Worm (Caenorhabditis elegans) whole organism, mixed stage, embryonic: ENCODE results near the gene lact-3.
A peak's percentile ranks its signal among the peaks of the same experiment; 100 is the strongest.

Source experiments
- bed-3 ChIP-seq: fragments of 200-800 bp; sonication (Bioruptor generic); optimal IDR thresholded peaks from 3 replicates; lab custom pipeline; 2018; ENCODE audit warnings: mild to moderate bottlenecking, missing genetic modification characterization, moderate library complexity, missing compliant biosample characterization
- ceh-39 ChIP-seq: fragments of 150-350 bp; optimal IDR thresholded peaks from 2 replicates; lab custom pipeline; 2014; ENCODE audit warnings: missing biosample characterization, missing genetic modification characterization
- ceh-43 ChIP-seq: fragments of 200-800 bp; sonication (Bioruptor generic); optimal IDR thresholded peaks from 2 replicates; lab custom pipeline; 2018; ENCODE audit warnings: mild to moderate bottlenecking, missing genetic modification characterization, moderate library complexity, missing compliant biosample characterization
- ceh-83 ChIP-seq: fragments of 200-800 bp; sonication (Bioruptor generic); optimal IDR thresholded peaks from 2 replicates; lab custom pipeline; 2018; ENCODE audit warnings: mild to moderate bottlenecking, missing genetic modification characterization, missing compliant biosample characterization
- ces-1 ChIP-seq: fragments of 150-350 bp; optimal IDR thresholded peaks from 2 replicates; lab custom pipeline; 2014; ENCODE audit warnings: missing biosample characterization, missing genetic modification reagents, missing genetic modification characterization
- cnd-1 ChIP-seq: fragments of 200-800 bp; sonication (Bioruptor generic); optimal IDR thresholded peaks from 2 replicates; lab custom pipeline; 2018; ENCODE audit warnings: mild to moderate bottlenecking, missing genetic modification characterization, missing compliant biosample characterization
- drap-1 ChIP-seq: fragments of 200-800 bp; sonication (Bioruptor generic); optimal IDR thresholded peaks from 3 replicates; lab custom pipeline; 2018; ENCODE audit warnings: mild to moderate bottlenecking, missing genetic modification characterization, missing compliant biosample characterization
- elt-1 ChIP-seq: sonication (generic microtip); optimal IDR thresholded peaks from 2 replicates; lab custom pipeline; 2017; ENCODE audit warnings: missing genetic modification characterization, mild to moderate bottlenecking, missing compliant biosample characterization, antibody characterized with exemption, moderate library complexity, borderline replicate concordance; ENCODE audit not compliant: insufficient read depth
- elt-3 ChIP-seq: fragments of 150-350 bp; optimal IDR thresholded peaks from 2 replicates; lab custom pipeline; 2014; ENCODE audit warnings: missing biosample characterization, missing genetic modification characterization
- flh-1 ChIP-seq: fragments of 200-800 bp; sonication (Bioruptor generic); optimal IDR thresholded peaks from 2 replicates; lab custom pipeline; 2018; ENCODE audit warnings: mild to moderate bottlenecking, missing genetic modification characterization, moderate library complexity, missing compliant biosample characterization
- ham-2 ChIP-seq: fragments of 200-800 bp; sonication (Bioruptor generic); optimal IDR thresholded peaks from 2 replicates; lab custom pipeline; 2018; ENCODE audit warnings: mild to moderate bottlenecking, missing genetic modification characterization, missing compliant biosample characterization
- hlh-1 ChIP-seq: fragments of 150-350 bp; optimal IDR thresholded peaks from 2 replicates; lab custom pipeline; 2014; ENCODE audit warnings: missing biosample characterization, missing genetic modification reagents, missing genetic modification characterization
- lin-13 ChIP-seq: fragments of 150-350 bp; optimal IDR thresholded peaks from 2 replicates; lab custom pipeline; 2014; ENCODE audit warnings: missing biosample characterization, missing genetic modification characterization
- lin-32 ChIP-seq: fragments of 200-800 bp; sonication (Bioruptor generic); optimal IDR thresholded peaks from 2 replicates; lab custom pipeline; 2018; ENCODE audit warnings: mild to moderate bottlenecking, missing genetic modification characterization, missing compliant biosample characterization
- mab-5 ChIP-seq: fragments of 150-350 bp; optimal IDR thresholded peaks from 2 replicates; lab custom pipeline; 2014; ENCODE audit warnings: missing biosample characterization, missing genetic modification characterization
- mep-1 ChIP-seq: fragments of 150-350 bp; optimal IDR thresholded peaks from 2 replicates; lab custom pipeline; 2017; ENCODE audit warnings: missing biosample characterization, missing genetic modification reagents, missing genetic modification characterization, inconsistent platforms
- mls-2 ChIP-seq: sonication (generic microtip); optimal IDR thresholded peaks from 2 replicates; lab custom pipeline; 2016; ENCODE audit warnings: mild to moderate bottlenecking, missing genetic modification characterization, moderate library complexity, missing compliant biosample characterization
- nhr-12 ChIP-seq: fragments of 150-350 bp; optimal IDR thresholded peaks from 2 replicates; lab custom pipeline; 2014; ENCODE audit warnings: missing biosample characterization, missing genetic modification characterization
- nhr-2 ChIP-seq: fragments of 150-350 bp; optimal IDR thresholded peaks from 2 replicates; lab custom pipeline; 2014; ENCODE audit warnings: missing biosample characterization, missing genetic modification characterization
- nhr-237 ChIP-seq: fragments of 150-350 bp; optimal IDR thresholded peaks from 2 replicates; lab custom pipeline; 2014; ENCODE audit warnings: missing biosample characterization, missing genetic modification characterization
- nhr-28 ChIP-seq: fragments of 150-350 bp; optimal IDR thresholded peaks from 2 replicates; lab custom pipeline; 2014; ENCODE audit warnings: missing biosample characterization, missing genetic modification characterization
- nhr-76 ChIP-seq: sonication (generic microtip); optimal IDR thresholded peaks from 2 replicates; lab custom pipeline; 2017; ENCODE audit warnings: missing biosample characterization, missing genetic modification characterization
- pha-4 ChIP-seq: fragments of 150-350 bp; optimal IDR thresholded peaks from 2 replicates; lab custom pipeline; 2018; ENCODE audit warnings: missing biosample characterization, missing genetic modification reagents, missing genetic modification characterization
- sem-2 ChIP-seq: fragments of 200-800 bp; sonication (Bioruptor generic); optimal IDR thresholded peaks from 2 replicates; lab custom pipeline; 2018; ENCODE audit warnings: mild to moderate bottlenecking, missing genetic modification characterization, missing compliant biosample characterization
- snpc-4 ChIP-seq: fragments of 150-350 bp; optimal IDR thresholded peaks from 2 replicates; lab custom pipeline; 2014; ENCODE audit warnings: missing biosample characterization, missing genetic modification characterization
- tbx-8 ChIP-seq: fragments of 200-800 bp; sonication (Bioruptor generic); optimal IDR thresholded peaks from 2 replicates; lab custom pipeline; 2018; ENCODE audit warnings: mild to moderate bottlenecking, missing genetic modification characterization, moderate library complexity, missing compliant biosample characterization
- unc-120 ChIP-seq: sonication (generic microtip); optimal IDR thresholded peaks from 2 replicates; lab custom pipeline; 2017; ENCODE audit warnings: missing genetic modification characterization, missing compliant biosample characterization; ENCODE audit not compliant: poor library complexity, severe bottlenecking
- unc-39 ChIP-seq: fragments of 150-350 bp; optimal IDR thresholded peaks from 2 replicates; lab custom pipeline; 2014; ENCODE audit warnings: missing biosample characterization, missing genetic modification characterization
- unc-62 ChIP-seq: fragments of 150-350 bp; optimal IDR thresholded peaks from 2 replicates; lab custom pipeline; 2014; ENCODE audit warnings: missing biosample characterization, missing genetic modification reagents, missing genetic modification characterization
- zip-8 ChIP-seq: fragments of 150-350 bp; optimal IDR thresholded peaks from 2 replicates; lab custom pipeline; 2014; ENCODE audit warnings: missing biosample characterization, missing genetic modification characterization
- ztf-11 ChIP-seq: fragments of 150-350 bp; optimal IDR thresholded peaks from 2 replicates; lab custom pipeline; 2014; ENCODE audit warnings: missing biosample characterization, missing genetic modification characterization

lact-3 gene

ce11 chrII:10696060-10696459 is 38.6 kb upstream of the lact-3 start:
- TF ChIP-seq ceh-83 (GFP tag; lab: Kevin White, UChicago) (no peak), ces-1 (peak; percentile 96)

- no peak for TF ChIP-seq mls-2 (tag; lab: Kevin White, UChicago)
- no peak for TF ChIP-seq snpc-4 (tag; lab: Kevin White, UChicago)
- no peak for TF ChIP-seq lin-32 (GFP tag; lab: Kevin White, UChicago)
- TF ChIP-seq nhr-28 (tag; lab: Kevin White, UChicago), result no peak
- TF ChIP-seq lin-13 (tag; lab: Kevin White, UChicago), result no peak
- no peak for TF ChIP-seq unc-62 (GFP tag; lab: Kevin White, UChicago)
- no peak for TF ChIP-seq ces-1
- TF ChIP-seq unc-120 (tag; lab: Kevin White, UChicago), result no peak
- no peak for TF ChIP-seq ztf-11
- TF ChIP-seq flh-1 (GFP tag; lab: Kevin White, UChicago), result no peak
- TF ChIP-seq pha-4 (tag; lab: Kevin White, UChicago), result no peak
- no peak for TF ChIP-seq tbx-8
- TF ChIP-seq mab-5 (tag; lab: Kevin White, UChicago), result no peak
- no peak for TF ChIP-seq sem-2 (GFP tag; lab: Kevin White, UChicago)
- TF ChIP-seq unc-39, result no peak
- TF ChIP-seq hlh-1 (tag; lab: Kevin White, UChicago), result no peak
- TF ChIP-seq ceh-39 (tag; lab: Kevin White, UChicago), result no peak
- no peak for TF ChIP-seq elt-1 (tag; lab: Kevin White, UChicago)
- no peak for TF ChIP-seq nhr-237
- no peak for TF ChIP-seq nhr-12
- TF ChIP-seq, all 35 proteins: peak for 0
Measured at ce11 chrII:10694713-10695112, 37.2 kb upstream of the lact-3 start, which contains the start of gene lgc-57. lgc-57 (plus strand) TSS chrII:10695013.

ce11 chrII:10693655-10694054 is 36.2 kb upstream of the lact-3 start, which contains the start of gene gbh-1:
gbh-1 (minus strand) TSS chrII:10693803.
- TF ChIP-seq ham-2 (no peak), unc-120 (tag; lab: Kevin White, UChicago) (no peak), ztf-11 (no peak), ceh-39 (tag; lab: Kevin White, UChicago) (no peak), ces-1 (no peak), mab-5 (tag; lab: Kevin White, UChicago) (no peak), cnd-1 (no peak), nhr-237 (no peak), ceh-83 (GFP tag; lab: Kevin White, UChicago) (no peak), unc-39 (no peak), nhr-2 (tag; lab: Kevin White, UChicago) (no peak), elt-3 (tag; lab: Kevin White, UChicago) (no peak)

- TF ChIP-seq flh-1 (GFP tag; lab: Kevin White, UChicago), result no peak
- no peak for TF ChIP-seq ceh-43 (GFP tag; lab: Kevin White, UChicago)
- no peak for TF ChIP-seq zip-8 (tag; lab: Kevin White, UChicago)
- TF ChIP-seq drap-1 (GFP tag; lab: Kevin White, UChicago), result no peak
- TF ChIP-seq nhr-76 (tag; lab: Kevin White, UChicago), result no peak
- no peak for TF ChIP-seq tbx-8
- TF ChIP-seq ham-2, result no peak
- TF ChIP-seq cnd-1, result no peak
- TF ChIP-seq mep-1 (tag; lab: Kevin White, UChicago), result no peak
- TF ChIP-seq ces-1, result no peak
- TF ChIP-seq unc-39, result no peak
- no peak for TF ChIP-seq elt-3 (tag; lab: Kevin White, UChicago)
- no peak for TF ChIP-seq bed-3 (GFP tag; lab: Kevin White, UChicago)
- TF ChIP-seq, all 35 proteins: peak for 0
Measured at ce11 chrII:10684954-10685353, 27.5 kb upstream of the lact-3 start.

- TF ChIP-seq unc-120 (tag; lab: Kevin White, UChicago) (no peak), ces-1 (peak; percentile 63)
- TF ChIP-seq, all 35 proteins: peak for 1
Measured at ce11 chrII:10680614-10681013, 23.1 kb upstream of the lact-3 start.
